Fruit fly (Drosophila melanogaster) S2 (cell line): ENCODE results near the gene CG13086.

Source experiments
- CG8478 ChIP-seq: fragments of >200 bp; optimal IDR thresholded peaks from 2 replicates; lab custom pipeline; 2018
- CTCF ChIP-seq, 2 experiments: fragments of >200 bp; optimal IDR thresholded peaks; 2 replicates each; lab custom pipeline; 2018

- TF ChIP-seq CG8478 (lab: Kevin White, UChicago) (no peak), CTCF (optimal IDR thresholded peaks at IDR 0.05; lab: Kevin White, UChicago) (no peak)
Measured at dm6 chr2L:19404804-19405203, 40.6 kb downstream of the CG13086 start.
